Worm (Caenorhabditis elegans) whole organism, early embryonic: ENCODE results near the gene pyk-2.

Experiments
- ama-1 ChIP-seq: fragments of 150-350 bp; optimal IDR thresholded peaks from 2 replicates; lab custom pipeline; 2014
- ets-7 ChIP-seq: sonication (generic microtip); optimal IDR thresholded peaks from 2 replicates; lab custom pipeline; 2016; ENCODE audit warnings: missing genotype, missing genetic modification characterization, missing compliant biosample characterization
- hmg-4 ChIP-seq: fragments of 200-800 bp; sonication (Bioruptor generic); optimal IDR thresholded peaks from 2 replicates; lab custom pipeline; 2018; ENCODE audit warnings: mild to moderate bottlenecking, missing genetic modification characterization, missing compliant biosample characterization
- hnd-1 ChIP-seq: sonication (generic microtip); optimal IDR thresholded peaks from 2 replicates; lab custom pipeline; 2016; ENCODE audit warnings: missing genetic modification characterization, missing compliant biosample characterization
- sea-1 ChIP-seq: fragments of 200-800 bp; sonication (Bioruptor generic); conservative IDR thresholded peaks from 2 replicates; pipeline ENCODE4 v1.3.6; 2022; ENCODE audit warnings: missing genetic modification characterization, missing compliant biosample characterization

- TF ChIP-seq hmg-4 (GFP tag; lab: Kevin White, UChicago) (no peak), ets-7 (tag; lab: Kevin White, UChicago) (no peak), hnd-1 (tag; lab: Kevin White, UChicago) (no peak), sea-1 (GFP tag; lab: Robert Waterston, UW) (no peak), ama-1 (lab: Kevin White, UChicago) (no peak)
Measured at ce11 chrIV:10902476-10902875, 7.2 kb upstream of the pyk-2 start.
